Worm (Caenorhabditis elegans): Measurements from ENCODE around the gene egl-36.

Gene egl-36

DNA sequence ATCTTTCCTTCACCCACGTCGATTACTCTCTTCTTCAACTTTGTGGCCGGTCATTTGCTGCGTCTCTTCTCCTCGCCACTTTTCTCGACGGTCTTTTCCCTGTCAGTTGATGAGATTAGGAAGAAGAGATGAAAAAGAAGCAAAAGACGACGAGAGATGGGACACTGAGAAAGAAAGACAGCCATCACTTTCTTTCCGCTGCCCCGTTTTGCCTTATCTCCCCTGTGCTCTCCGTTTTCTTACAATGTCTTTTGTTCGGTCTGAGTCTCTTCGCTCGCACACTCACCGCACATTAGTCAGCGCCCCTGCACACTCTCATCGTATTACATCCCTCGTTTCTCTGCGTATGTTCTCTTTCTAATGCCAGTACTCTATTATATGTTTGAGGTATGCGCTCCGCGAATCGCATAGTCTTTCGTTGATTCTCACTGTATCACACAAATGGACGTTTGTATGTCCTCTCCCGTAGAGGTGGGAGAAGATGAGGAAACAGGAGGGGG, 32.0 kb downstream of the egl-36 start (continued):
- TF ChIP-seq unc-30 (tag; optimal IDR thresholded peaks at IDR 0.05): no peak
- peak; percentile 98 for TF ChIP-seq swsn-7 (tag; optimal IDR thresholded peaks at IDR 0.05)
- peak; percentile 95 for TF ChIP-seq fos-1 (tag; optimal IDR thresholded peaks at IDR 0.05)
- 0 out of 2 replicates have a peak, but pooled peaks have one; percentile 16 for TF ChIP-seq unc-98 (GFP tag; IDR thresholded peaks at IDR 0.05)
- TF ChIP-seq mab-9 (GFP tag; IDR thresholded peaks at IDR 0.05): peak; percentile 84
- peak; percentile 87 for TF ChIP-seq ceh-8 (GFP tag; optimal IDR thresholded peaks at IDR 0.05)
- TF ChIP-seq dpl-1 (GFP tag; optimal IDR thresholded peaks at IDR 0.05): peak; percentile 38 to 59 (median 56)
- TF ChIP-seq sox-4 (tag; optimal IDR thresholded peaks at IDR 0.05): peak; percentile 84
- peak; percentile 68 to 85 for TF ChIP-seq lin-35 (GFP tag; optimal IDR thresholded peaks at IDR 0.05)
- no peak for TF ChIP-seq nhr-76 (tag; optimal IDR thresholded peaks at IDR 0.05)
- peak; percentile 100 for TF ChIP-seq nhr-71 (tag; optimal IDR thresholded peaks at IDR 0.05)
- peak; percentile 63 for TF ChIP-seq fkh-4 (tag; optimal IDR thresholded peaks at IDR 0.05; ENCODE audit: borderline replicate concordance)
- TF ChIP-seq rnt-1 (tag; optimal IDR thresholded peaks at IDR 0.05): peak; percentile 90
- TF ChIP-seq efl-3 (GFP tag; optimal IDR thresholded peaks at IDR 0.05): no peak
- TF ChIP-seq elt-3 (tag; optimal IDR thresholded peaks at IDR 0.05): peak in 5 of 6 experiments; percentile 1 to 90 (median 79)
- TF ChIP-seq sup-37 (GFP tag; optimal IDR thresholded peaks at IDR 0.05): peak; percentile 76
- TF ChIP-seq nhr-90 (tag; optimal IDR thresholded peaks at IDR 0.05; ENCODE audit: poor library complexity): peak; percentile 95
- TF ChIP-seq vab-15 (tag; optimal IDR thresholded peaks at IDR 0.05): no peak
- TF ChIP-seq jun-1 (tag; optimal IDR thresholded peaks at IDR 0.05): peak; percentile 95
- peak; percentile 65 for TF ChIP-seq C04F5.9 (tag; optimal IDR thresholded peaks at IDR 0.05)
- no peak for TF ChIP-seq sptf-1 (tag; optimal IDR thresholded peaks at IDR 0.05)
- TF ChIP-seq isw-1 (GFP tag; IDR thresholded peaks at IDR 0.05): peak; percentile 84
- peak; percentile 96 for TF ChIP-seq irx-1 (tag; optimal IDR thresholded peaks at IDR 0.05)
- TF ChIP-seq C16A3.4 (tag; optimal IDR thresholded peaks at IDR 0.05): peak; percentile 86
- TF ChIP-seq fkh-10 (GFP tag; optimal IDR thresholded peaks at IDR 0.05): peak; percentile 98
- TF ChIP-seq egl-13 (tag; optimal IDR thresholded peaks at IDR 0.05): peak; percentile 94
- TF ChIP-seq dsc-1 (tag; optimal IDR thresholded peaks at IDR 0.05): peak; percentile 97
- TF ChIP-seq skn-1 (tag; optimal IDR thresholded peaks at IDR 0.05): peak; percentile 73
- peak; percentile 87 for TF ChIP-seq unc-130 (tag; optimal IDR thresholded peaks at IDR 0.05)
- peak; percentile 99 for TF ChIP-seq tbx-2 (tag; optimal IDR thresholded peaks at IDR 0.05)
- TF ChIP-seq egl-27 (tag; optimal IDR thresholded peaks at IDR 0.05): peak; percentile 98
- peak; percentile 86 for TF ChIP-seq grh-1 (GFP tag; IDR thresholded peaks at IDR 0.05)
- no peak for TF ChIP-seq nhr-12 (tag; optimal IDR thresholded peaks at IDR 0.05)
- peak; percentile 62 for TF ChIP-seq lin-39 (tag; optimal IDR thresholded peaks at IDR 0.05)
- TF ChIP-seq nhr-20 (tag; optimal IDR thresholded peaks at IDR 0.05): peak; percentile 100
- TF ChIP-seq nhr-85 (tag): peak; percentile 100
- TF ChIP-seq hpl-2 (GFP tag; optimal IDR thresholded peaks at IDR 0.05): peak; percentile 64
- TF ChIP-seq pqm-1 (tag; optimal IDR thresholded peaks at IDR 0.05): peak; percentile 53

DNA sequence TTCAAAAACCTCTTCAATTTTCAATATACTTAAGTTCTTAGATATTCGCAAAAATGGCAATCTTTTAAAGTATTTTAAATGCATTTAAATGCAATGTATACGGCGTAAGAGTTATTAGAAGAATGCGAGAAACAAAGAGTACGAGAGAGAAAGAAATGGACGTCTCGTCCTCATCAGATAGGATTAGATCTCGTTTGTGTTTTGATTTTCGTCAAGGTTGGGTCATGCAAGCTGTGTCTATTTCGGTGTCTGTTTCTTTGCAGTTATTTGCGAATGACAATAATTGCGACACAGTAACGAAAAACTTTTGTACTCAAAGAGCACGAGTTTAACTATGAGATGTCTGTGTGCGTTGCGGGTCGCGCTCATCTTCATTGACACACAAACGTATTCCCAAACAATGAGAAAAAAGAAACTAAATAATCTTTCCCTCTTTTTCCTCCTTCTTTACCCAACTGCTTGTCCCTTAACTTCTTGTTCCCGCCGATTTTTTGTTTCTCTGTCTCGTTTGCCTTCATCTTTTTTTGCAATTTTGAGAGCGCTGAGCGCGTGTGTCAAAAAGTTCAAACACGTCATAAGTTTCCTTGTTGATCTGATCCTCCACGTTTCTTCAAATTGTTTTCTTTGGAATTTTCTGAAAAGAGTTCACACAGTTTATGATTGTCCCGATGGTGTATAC, 33.0 kb downstream of the egl-36 start:
- TF ChIP-seq nhr-71 (tag; optimal IDR thresholded peaks at IDR 0.05) (peak; percentile 54), nhr-76 (tag; optimal IDR thresholded peaks at IDR 0.05) (no peak), lin-14 (GFP tag; optimal IDR thresholded peaks at IDR 0.05) (peak; percentile 34), nhr-19 (GFP tag; conservative IDR thresholded peaks at IDR 0.05) (0 out of 2 replicates have a peak, but pooled peaks have one; percentile 8), blmp-1 (tag; optimal IDR thresholded peaks at IDR 0.05) (peak; percentile 47), ceh-90 (tag; optimal IDR thresholded peaks at IDR 0.05) (no peak), nhr-77 (tag; optimal IDR thresholded peaks at IDR 0.05) (peak; percentile 62), sptf-1 (tag; optimal IDR thresholded peaks at IDR 0.05) (no peak), nhr-20 (tag; optimal IDR thresholded peaks at IDR 0.05) (peak; percentile 17), egl-27 (tag; optimal IDR thresholded peaks at IDR 0.05) (peak in 1 of 2 experiments; percentile 57), lsy-2 (tag; optimal IDR thresholded peaks at IDR 0.05) (peak in 1 of 2 experiments; percentile 6), mdl-1 (tag; optimal IDR thresholded peaks at IDR 0.05) (peak in 1 of 2 experiments; percentile 35), tbx-2 (tag; optimal IDR thresholded peaks at IDR 0.05) (peak; percentile 49)
